Worm (Caenorhabditis elegans): ENCODE results near the gene wdfy-3.

Gene wdfy-3

ce11 chrIV:12717531-12717930, 64.3 kb downstream of the wdfy-3 start, which contains the start of gene C27D8.1:
C27D8.1 (plus strand) TSS chrIV:12717831.
- TF ChIP-seq ceh-36 (tag; optimal IDR thresholded peaks at IDR 0.05), result no peak
- TF ChIP-seq B0310.2 (tag; optimal IDR thresholded peaks at IDR 0.05), result no peak

- TF ChIP-seq ets-7 (tag; optimal IDR thresholded peaks at IDR 0.05) (no peak), ceh-13 (GFP tag; optimal IDR thresholded peaks at IDR 0.05) (no peak), B0310.2 (tag; optimal IDR thresholded peaks at IDR 0.05) (no peak), pes-1 (GFP tag; IDR thresholded peaks at IDR 0.05) (no peak), scrt-1 (GFP tag; IDR thresholded peaks at IDR 0.05) (no peak), sea-1 (GFP tag; conservative IDR thresholded peaks at IDR 0.05) (no peak), hnd-1 (tag; optimal IDR thresholded peaks at IDR 0.05) (no peak), tbx-37 (GFP tag; conservative IDR thresholded peaks at IDR 0.05) (no peak), ceh-36 (tag; optimal IDR thresholded peaks at IDR 0.05) (no peak), flt-1 (GFP tag; IDR thresholded peaks at IDR 0.05) (no peak), ama-1 (optimal IDR thresholded peaks at IDR 0.05) (no peak), tra-4 (tag; optimal IDR thresholded peaks at IDR 0.05) (no peak), aly-1 (tag; optimal IDR thresholded peaks at IDR 0.05) (no peak), F13C5.2 (tag; optimal IDR thresholded peaks at IDR 0.05) (no peak), hmbx-1 (tag; optimal IDR thresholded peaks at IDR 0.05) (no peak), hmg-4 (GFP tag; optimal IDR thresholded peaks at IDR 0.05) (no peak), tbx-11 (GFP tag; IDR thresholded peaks at IDR 0.05) (no peak)
Measured at ce11 chrIV:12719664-12720063, 66.5 kb downstream of the wdfy-3 start, which contains the start of gene idpp-7. idpp-7 (plus strand) TSS chrIV:12719964.

- TF ChIP-seq ceh-13 (GFP tag; optimal IDR thresholded peaks at IDR 0.05) (no peak), hmbx-1 (tag; optimal IDR thresholded peaks at IDR 0.05) (no peak), scrt-1 (GFP tag; IDR thresholded peaks at IDR 0.05) (no peak), flt-1 (GFP tag; IDR thresholded peaks at IDR 0.05) (no peak), ama-1 (optimal IDR thresholded peaks at IDR 0.05) (no peak), hmg-4 (GFP tag; optimal IDR thresholded peaks at IDR 0.05) (no peak), aly-1 (tag; optimal IDR thresholded peaks at IDR 0.05) (no peak), hnd-1 (tag; optimal IDR thresholded peaks at IDR 0.05) (no peak), tbx-11 (GFP tag; IDR thresholded peaks at IDR 0.05) (no peak), B0310.2 (tag; optimal IDR thresholded peaks at IDR 0.05) (no peak), ceh-36 (tag; optimal IDR thresholded peaks at IDR 0.05) (no peak), tbx-37 (GFP tag; conservative IDR thresholded peaks at IDR 0.05) (no peak), sea-1 (GFP tag; conservative IDR thresholded peaks at IDR 0.05) (no peak), F13C5.2 (tag; optimal IDR thresholded peaks at IDR 0.05) (no peak), pes-1 (GFP tag; IDR thresholded peaks at IDR 0.05) (no peak), tra-4 (tag; optimal IDR thresholded peaks at IDR 0.05) (no peak), ets-7 (tag; optimal IDR thresholded peaks at IDR 0.05) (no peak)
Measured at ce11 chrIV:12721106-12721505, 67.9 kb downstream of the wdfy-3 start, which contains the start of gene T23F6.2. T23F6.2 (plus strand) TSS chrIV:12721356.
